Worm (Caenorhabditis elegans) whole organism, early embryonic: ENCODE measurements around the gene srd-47.

ENCODE experiments used
- B0310.2 ChIP-seq: sonication (generic microtip); optimal IDR thresholded peaks from 2 replicates; lab custom pipeline; 2016; ENCODE audit warnings: mild to moderate bottlenecking, missing genetic modification characterization, missing compliant biosample characterization
- ets-7 ChIP-seq: sonication (generic microtip); optimal IDR thresholded peaks from 2 replicates; lab custom pipeline; 2016; ENCODE audit warnings: missing genotype, missing genetic modification characterization, missing compliant biosample characterization
- hmg-4 ChIP-seq: fragments of 200-800 bp; sonication (Bioruptor generic); optimal IDR thresholded peaks from 2 replicates; lab custom pipeline; 2018; ENCODE audit warnings: mild to moderate bottlenecking, missing genetic modification characterization, missing compliant biosample characterization
- tbx-37 ChIP-seq: fragments of 200-800 bp; sonication (Bioruptor generic); conservative IDR thresholded peaks from 2 replicates; pipeline ENCODE4 v1.3.6; 2022; ENCODE audit warnings: missing genetic modification reagents, missing genetic modification characterization, missing compliant biosample characterization
- tra-4 ChIP-seq: sonication (generic microtip); optimal IDR thresholded peaks from 2 replicates; lab custom pipeline; 2017; ENCODE audit warnings: missing genetic modification characterization, missing compliant biosample characterization

- no peak for TF ChIP-seq tbx-37 (GFP tag; lab: Robert Waterston, UW)
- no peak for TF ChIP-seq tra-4
- no peak for TF ChIP-seq ets-7 (tag; lab: Kevin White, UChicago)
- TF ChIP-seq hmg-4 (GFP tag; lab: Kevin White, UChicago) = no peak
- TF ChIP-seq B0310.2 (tag; lab: Kevin White, UChicago) = no peak
These were observed 12.7 kb upstream of the srd-47 start, which contains the start of gene ceh-40 for ce11 chrX:12320737-12321136.
